Fruit fly (Drosophila melanogaster) whole organism, embryonic: ENCODE measurements around the gene NELF-B.

Source experiments
- Awh ChIP-seq: fragments of 200-800 bp; sonication (Bioruptor generic); IDR thresholded peaks from 2 replicates; pipeline ENCODE4, ENCODE4 v1.3.6; 2022; ENCODE audit warnings: missing biosample characterization, missing genetic modification characterization
- CG11504 ChIP-seq: fragments of 200-800 bp; sonication (Bioruptor generic); optimal IDR thresholded peaks from 3 replicates; lab custom pipeline; 2019; ENCODE audit warnings: missing biosample characterization, mild to moderate bottlenecking, missing genetic modification characterization, moderate library complexity
- CG11723 ChIP-seq: fragments of 200-800 bp; sonication (Bioruptor generic); optimal IDR thresholded peaks from 2 replicates; lab custom pipeline; 2017; ENCODE audit warnings: missing biosample characterization, mild to moderate bottlenecking, missing genetic modification characterization
- CG12744 ChIP-seq: fragments of 200-800 bp; sonication (Bioruptor generic); optimal IDR thresholded peaks from 2 replicates; lab custom pipeline; 2016; ENCODE audit warnings: missing biosample characterization, missing genetic modification characterization
- CG14860 ChIP-seq: fragments of 200-800 bp; sonication (Bioruptor generic); IDR thresholded peaks from 3 replicates; pipeline ENCODE4 v1.3.6; 2022; ENCODE audit warnings: missing biosample characterization, missing genetic modification characterization; ENCODE audit not compliant: partially characterized antibody
- CG16863 ChIP-seq: fragments of 200-800 bp; sonication (Bioruptor generic); optimal IDR thresholded peaks from 3 replicates; lab custom pipeline; 2016; ENCODE audit warnings: missing biosample characterization, missing genetic modification characterization
- CG17612 ChIP-seq: fragments of 200-800 bp; sonication (Bioruptor generic); IDR thresholded peaks from 2 replicates; pipeline ENCODE4 v1.3.6; 2022; ENCODE audit warnings: missing biosample characterization, missing genetic modification characterization
- CG17912 ChIP-seq: fragments of 200-800 bp; sonication (Bioruptor generic); optimal IDR thresholded peaks from 2 replicates; lab custom pipeline; 2018; ENCODE audit warnings: missing biosample characterization, mild to moderate bottlenecking, missing genetic modification characterization
- CG18262 ChIP-seq: fragments of 200-800 bp; optimal IDR thresholded peaks from 3 replicates; lab custom pipeline; 2019; ENCODE audit warnings: missing biosample characterization, mild to moderate bottlenecking, missing genetic modification characterization, moderate library complexity
- CG18599 ChIP-seq: fragments of 200-800 bp; sonication (Bioruptor generic); optimal IDR thresholded peaks from 3 replicates; lab custom pipeline; 2017; ENCODE audit warnings: missing biosample characterization, missing genetic modification characterization, mild to moderate bottlenecking, moderate library complexity, missing genetic modification reagents
- CG2199 ChIP-seq: fragments of 200-800 bp; sonication (Bioruptor generic); IDR thresholded peaks from 3 replicates; pipeline ENCODE4 v1.3.6; 2022; ENCODE audit warnings: missing biosample characterization, missing genetic modification characterization
- CG2202 ChIP-seq: fragments of 200-800 bp; sonication (Bioruptor generic); optimal IDR thresholded peaks from 2 replicates; lab custom pipeline; 2018; ENCODE audit warnings: missing biosample characterization, mild to moderate bottlenecking, missing genetic modification characterization
- CG3407 ChIP-seq: fragments of 200-800 bp; sonication (Bioruptor generic); optimal IDR thresholded peaks from 2 replicates; lab custom pipeline; 2018; ENCODE audit warnings: missing biosample characterization, mild to moderate bottlenecking, missing genetic modification characterization
- CG42726 ChIP-seq: fragments of 200-800 bp; sonication (Bioruptor generic); IDR thresholded peaks from 2 replicates; pipeline ENCODE4 v1.3.6; 2022; ENCODE audit warnings: missing biosample characterization, missing genetic modification characterization; ENCODE audit not compliant: partially characterized antibody
- CG4282 ChIP-seq: fragments of 200-800 bp; sonication (Bioruptor generic); optimal IDR thresholded peaks from 2 replicates; lab custom pipeline; 2016; ENCODE audit warnings: missing biosample characterization, missing genetic modification characterization
- CG6175 ChIP-seq: fragments of 200-800 bp; sonication (Bioruptor generic); IDR thresholded peaks from 3 replicates; pipeline ENCODE4 v1.3.6; 2022; ENCODE audit warnings: missing biosample characterization, missing genetic modification characterization
- CG9817 ChIP-seq: fragments of 200-800 bp; sonication (Bioruptor generic); optimal IDR thresholded peaks from 2 replicates; lab custom pipeline; 2018; ENCODE audit warnings: missing biosample characterization, mild to moderate bottlenecking, missing genetic modification characterization, moderate library complexity
- Deaf1 ChIP-seq: fragments of 200-800 bp; optimal IDR thresholded peaks from 3 replicates; lab custom pipeline; 2019; ENCODE audit warnings: missing biosample characterization, mild to moderate bottlenecking, missing genetic modification characterization, moderate library complexity
- Dek ChIP-seq: fragments of 200-800 bp; sonication (Bioruptor generic); optimal IDR thresholded peaks from 3 replicates; lab custom pipeline; 2019; ENCODE audit warnings: missing biosample characterization, mild to moderate bottlenecking, missing genetic modification characterization, moderate library complexity
- Ets65A ChIP-seq: fragments of 200-800 bp; sonication (Bioruptor generic); peaks from one replicate; lab custom pipeline; 2016; ENCODE audit warnings: missing biosample characterization, missing genetic modification characterization
- HHEX ChIP-seq: fragments of 200-800 bp; sonication (Bioruptor generic); optimal IDR thresholded peaks from 3 replicates; lab custom pipeline; 2017; ENCODE audit warnings: missing biosample characterization, mild to moderate bottlenecking, missing genetic modification characterization, missing genetic modification reagents
- HmgZ ChIP-seq: fragments of 200-800 bp; sonication (Bioruptor generic); optimal IDR thresholded peaks from 2 replicates; lab custom pipeline; 2018; ENCODE audit warnings: missing biosample characterization, mild to moderate bottlenecking, missing genetic modification characterization
- Hmx ChIP-seq: fragments of 200-800 bp; sonication (Bioruptor generic); optimal IDR thresholded peaks from 2 replicates; lab custom pipeline; 2016; ENCODE audit warnings: missing biosample characterization, missing genetic modification characterization
- MESR4 ChIP-seq: fragments of 200-800 bp; sonication (Bioruptor generic); optimal IDR thresholded peaks from 2 replicates; lab custom pipeline; 2018; ENCODE audit warnings: missing biosample characterization, mild to moderate bottlenecking, missing genetic modification characterization, moderate library complexity
- Six4 ChIP-seq: fragments of 200-800 bp; sonication (Bioruptor generic); optimal IDR thresholded peaks from 2 replicates; lab custom pipeline; 2016; ENCODE audit warnings: missing biosample characterization, missing genetic modification characterization
- Sry-δ ChIP-seq: fragments of 200-800 bp; sonication (Bioruptor generic); optimal IDR thresholded peaks from 2 replicates; lab custom pipeline; 2016; ENCODE audit warnings: missing biosample characterization, missing genetic modification characterization
- ab ChIP-seq: fragments of 200-800 bp; sonication (Bioruptor generic); optimal IDR thresholded peaks from 2 replicates; lab custom pipeline; 2016; ENCODE audit warnings: missing biosample characterization, missing genetic modification characterization
- btn ChIP-seq: fragments of 200-800 bp; sonication (Bioruptor generic); optimal IDR thresholded peaks from 2 replicates; lab custom pipeline; 2016; ENCODE audit warnings: missing biosample characterization, missing genetic modification characterization
- chinmo ChIP-seq: fragments of 200-800 bp; sonication (Bioruptor generic); IDR thresholded peaks from 4 replicates; pipeline ENCODE4 v1.3.6; 2022; ENCODE audit warnings: missing biosample characterization, missing genetic modification characterization; ENCODE audit not compliant: partially characterized antibody
- ci ChIP-seq: fragments of 200-800 bp; sonication (Bioruptor generic); IDR thresholded peaks from 3 replicates; pipeline ENCODE4 v1.3.6; 2022; ENCODE audit warnings: missing biosample characterization, missing genetic modification characterization
- corto ChIP-seq: fragments of 200-800 bp; sonication (Bioruptor generic); optimal IDR thresholded peaks from 2 replicates; lab custom pipeline; 2016; ENCODE audit warnings: missing biosample characterization, mild to moderate bottlenecking, missing genetic modification characterization, moderate library complexity
- dati ChIP-seq: fragments of 200-800 bp; sonication (Bioruptor generic); IDR thresholded peaks from 2 replicates; pipeline ENCODE4 v1.3.6; 2022; ENCODE audit warnings: missing biosample characterization, missing genetic modification characterization
- gem ChIP-seq: fragments of 200-800 bp; sonication (Bioruptor generic); optimal IDR thresholded peaks from 2 replicates; lab custom pipeline; 2019; ENCODE audit warnings: missing biosample characterization, mild to moderate bottlenecking, missing genetic modification characterization, moderate library complexity
- her ChIP-seq: fragments of 200-800 bp; sonication (Bioruptor generic); optimal IDR thresholded peaks from 2 replicates; lab custom pipeline; 2016; ENCODE audit warnings: missing biosample characterization, missing genetic modification characterization
- klu ChIP-seq: fragments of 200-800 bp; sonication (Bioruptor generic); IDR thresholded peaks from 2 replicates; pipeline ENCODE4 v1.3.6; 2022; ENCODE audit warnings: missing biosample characterization, missing genetic modification characterization
- lilli ChIP-seq: fragments of 200-800 bp; sonication (Bioruptor generic); optimal IDR thresholded peaks from 3 replicates; lab custom pipeline; 2016; ENCODE audit warnings: missing biosample characterization, missing genetic modification characterization
- lov ChIP-seq, 2 experiments: fragments of 200-800 bp in 1 of 2; fragments of >200 bp in 1 of 2; sonication (Bioruptor generic) in 1 of 2; IDR thresholded peaks in 1 of 2; optimal IDR thresholded peaks in 1 of 2; 2 replicates in 1 of 2; 3 replicates in 1 of 2; pipeline versions ENCODE4 v1.3.6 to Lab custom; 2017 to 2022; ENCODE audit warnings: missing biosample characterization in 1 of 2, missing genetic modification characterization in 1 of 2
- luna ChIP-seq: fragments of 200-800 bp; sonication (Bioruptor generic); optimal IDR thresholded peaks from 2 replicates; lab custom pipeline; 2016; ENCODE audit warnings: missing biosample characterization, missing genetic modification characterization
- pnt ChIP-seq: fragments of 200-800 bp; sonication (Bioruptor generic); optimal IDR thresholded peaks from 3 replicates; lab custom pipeline; 2016; ENCODE audit warnings: missing biosample characterization, missing genetic modification characterization
- ranshi ChIP-seq: fragments of 200-800 bp; sonication (Bioruptor generic); IDR thresholded peaks from 2 replicates; pipeline ENCODE4 v1.3.6; 2022; ENCODE audit warnings: missing biosample characterization, missing genetic modification characterization
- scrt ChIP-seq: fragments of 200-800 bp; sonication (Bioruptor generic); optimal IDR thresholded peaks from 2 replicates; lab custom pipeline; 2018; ENCODE audit warnings: missing biosample characterization, mild to moderate bottlenecking, missing genetic modification characterization, moderate library complexity
- sim ChIP-seq: fragments of 200-800 bp; sonication (Bioruptor generic); IDR thresholded peaks from 2 replicates; pipeline ENCODE4 v1.3.6; 2022; ENCODE audit warnings: missing biosample characterization, missing genetic modification characterization
- slp2 ChIP-seq: fragments of 200-800 bp; sonication (Bioruptor generic); optimal IDR thresholded peaks from 2 replicates; lab custom pipeline; 2016; ENCODE audit warnings: missing biosample characterization, missing genetic modification characterization
- tgo ChIP-seq: fragments of 200-800 bp; sonication (Bioruptor generic); IDR thresholded peaks from 3 replicates; pipeline ENCODE4 v1.3.6; 2022; ENCODE audit warnings: missing biosample characterization, missing genetic modification characterization
- trh ChIP-seq: fragments of 200-800 bp; sonication (Bioruptor generic); optimal IDR thresholded peaks from 2 replicates; lab custom pipeline; 2016; ENCODE audit warnings: missing biosample characterization, missing genetic modification characterization
- usp ChIP-seq: fragments of >200 bp; optimal IDR thresholded peaks from 2 replicates; lab custom pipeline; 2017; ENCODE audit warnings: missing biosample characterization, missing genetic modification characterization
- vvl ChIP-seq: fragments of 200-800 bp; sonication (Bioruptor generic); IDR thresholded peaks from 2 replicates; pipeline ENCODE4 v1.3.6; 2022; ENCODE audit warnings: missing biosample characterization, missing genetic modification characterization
- zen ChIP-seq: fragments of 200-800 bp; sonication (Bioruptor generic); optimal IDR thresholded peaks from 3 replicates; lab custom pipeline; 2018; ENCODE audit warnings: missing biosample characterization, mild to moderate bottlenecking, missing genetic modification characterization, moderate library complexity

NELF-B gene

DNA sequence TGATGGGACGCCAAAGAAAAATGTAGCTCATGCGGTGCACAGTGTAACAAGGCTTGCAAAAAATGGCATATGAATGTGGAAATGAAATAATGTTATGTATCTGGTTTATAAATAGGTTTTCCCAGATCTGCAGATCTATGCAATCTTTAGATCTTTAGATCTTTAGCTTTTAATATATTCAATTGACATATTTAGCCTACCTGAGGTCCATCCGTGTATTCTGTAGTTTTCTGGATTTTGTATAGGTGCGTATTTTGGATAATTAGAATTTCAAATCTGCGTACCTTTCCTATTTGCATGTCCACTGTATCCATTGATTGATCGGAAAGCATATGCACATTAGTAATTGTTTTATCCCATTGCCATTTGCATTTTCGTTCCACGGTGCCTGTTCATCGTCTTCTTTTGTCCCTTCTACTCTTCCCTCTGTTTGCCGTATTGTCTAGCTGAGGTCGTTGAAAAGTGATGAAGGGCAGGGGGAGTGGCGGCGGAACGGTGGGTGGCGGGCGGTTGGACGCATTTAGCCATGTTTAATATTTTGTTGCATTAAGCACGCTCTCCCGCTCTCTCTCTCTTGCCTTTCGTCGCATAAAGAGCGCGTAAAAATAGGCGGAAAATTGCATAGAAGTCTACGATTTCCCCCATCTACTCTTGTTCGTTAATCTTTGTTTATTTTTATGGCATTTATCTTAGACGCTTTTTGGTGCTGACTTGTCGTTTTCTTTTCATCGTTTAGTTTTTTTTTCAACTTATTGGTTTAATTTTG, 19.0 kb downstream of the NELF-B start, which contains the start of gene CHES-1-like (continued):
- peak; percentile 79 for TF ChIP-seq HmgZ (tag; lab: Kevin White, UChicago)
- no peak for TF ChIP-seq CG14860 (GFP tag; lab: Robert Waterston, UW)
- 0 out of 2 replicates have a peak, but pooled peaks have one; percentile 15 for TF ChIP-seq CG42726 (GFP tag; lab: Robert Waterston, UW)
- TF ChIP-seq vvl: peak; percentile 83
- TF ChIP-seq sim (GFP tag; lab: Robert Waterston, UW): peak; percentile 60; the same call in 1 of the 2 replicates
- peak; percentile 68 for TF ChIP-seq scrt
- peak; percentile 84 for TF ChIP-seq CG4282 (GFP tag; lab: Kevin White, UChicago)
- peak; percentile 88 for TF ChIP-seq CG18599 (GFP tag; lab: Kevin White, UChicago)
- 0 out of 3 replicates have a peak, but pooled peaks have one; percentile 41 for TF ChIP-seq CG2199 (GFP tag; lab: Robert Waterston, UW)
- peak; percentile 48; the same call in 1 of the 2 replicates for TF ChIP-seq ranshi
- TF ChIP-seq pnt (GFP tag; lab: Kevin White, UChicago): peak; percentile 92
- TF ChIP-seq gem: peak; percentile 94
- no peak for TF ChIP-seq lov (optimal IDR thresholded peaks at IDR 0.05; lab: Kevin White, UChicago)
- peak; percentile 74; the same call in 1 of the 3 replicates for TF ChIP-seq lov (GFP tag; IDR thresholded peaks at IDR 0.05; lab: Robert Waterston, UW)
- TF ChIP-seq CG2202 (tag; lab: Kevin White, UChicago): peak; percentile 74
- peak; percentile 80; the same call in 2 of the 3 replicates for TF ChIP-seq ci (GFP tag; lab: Robert Waterston, UW)
- TF ChIP-seq dati: peak; percentile 35; the same call in 1 of the 2 replicates
- peak; percentile 89 for TF ChIP-seq CG11723 (GFP tag; lab: Kevin White, UChicago)
- TF ChIP-seq CG18262: peak; percentile 96
- TF ChIP-seq corto (GFP tag; lab: Kevin White, UChicago): peak; percentile 40
- peak; percentile 80 for TF ChIP-seq CG12744 (GFP tag; lab: Kevin White, UChicago)
- TF ChIP-seq ab (GFP tag; lab: Kevin White, UChicago): peak; percentile 84
- TF ChIP-seq Sry-δ (GFP tag; lab: Kevin White, UChicago): peak; percentile 54
- TF ChIP-seq Ets65A (GFP tag; lab: Kevin White, UChicago): peak; percentile 97
- peak; percentile 58 for TF ChIP-seq Hmx
- peak; percentile 70 for TF ChIP-seq Awh (GFP tag; lab: Robert Waterston, UW)
- TF ChIP-seq Dek: peak; percentile 86
- no peak; the same call in 2 of the 3 replicates for TF ChIP-seq CG6175 (GFP tag; lab: Robert Waterston, UW)
- peak; percentile 91 for TF ChIP-seq HHEX
- TF ChIP-seq klu: peak; percentile 78
- no peak for TF ChIP-seq MESR4 (GFP tag; lab: Kevin White, UChicago)
- peak; percentile 89 for TF ChIP-seq slp2 (GFP tag; lab: Kevin White, UChicago)
- peak; percentile 69 for TF ChIP-seq zen
- peak; percentile 58; the same call in 2 of the 4 replicates for TF ChIP-seq chinmo
- TF ChIP-seq Six4: peak; percentile 89
- TF ChIP-seq her (GFP tag; lab: Kevin White, UChicago): peak; percentile 85
- TF ChIP-seq CG9817: peak; percentile 79
- TF ChIP-seq CG17912 (GFP tag; lab: Kevin White, UChicago): no peak
- peak; percentile 95 for TF ChIP-seq CG11504 (tag; lab: Kevin White, UChicago)
- peak; percentile 84 for TF ChIP-seq btn (GFP tag; lab: Kevin White, UChicago)
- peak; percentile 83 for TF ChIP-seq tgo (GFP tag; lab: Robert Waterston, UW)
- 0 out of 2 replicates have a peak, but pooled peaks have one; percentile 30 for TF ChIP-seq CG17612 (GFP tag; lab: Robert Waterston, UW)
- peak; percentile 92 for TF ChIP-seq lilli (GFP tag; lab: Kevin White, UChicago)
- TF ChIP-seq luna (GFP tag; lab: Kevin White, UChicago): peak; percentile 67
- TF ChIP-seq CG16863 (GFP tag; lab: Kevin White, UChicago): peak; percentile 93
- peak; percentile 82 for TF ChIP-seq CG3407 (GFP tag; lab: Kevin White, UChicago)
- no peak for TF ChIP-seq usp
- TF ChIP-seq Deaf1: peak; percentile 71
- TF ChIP-seq trh (GFP tag; lab: Kevin White, UChicago): peak; percentile 82
